Worm (Caenorhabditis elegans): ENCODE results near the gene F23F12.12.

ce11 chrIII:6519949-6520348 is 12.0 kb downstream of the F23F12.12 start, which contains the start of gene C09E7.10:
- TF ChIP-seq sea-1 (GFP tag; conservative IDR thresholded peaks at IDR 0.05), result no peak
- TF ChIP-seq flt-1 (GFP tag; IDR thresholded peaks at IDR 0.05), result no peak

All from whole organism, early embryonic.